Fruit fly (Drosophila melanogaster) whole organism, prepupa: ENCODE data around the gene Uch.

Source experiments
- Blimp-1 ChIP-seq: fragments of 200-800 bp; sonication (Bioruptor generic); optimal IDR thresholded peaks from 3 replicates; lab custom pipeline; 2017; ENCODE audit warnings: missing biosample characterization, missing genetic modification characterization, mild to moderate bottlenecking, moderate library complexity, missing genetic modification reagents
- CG10631 ChIP-seq: fragments of 200-800 bp; sonication (Bioruptor generic); optimal IDR thresholded peaks from 2 replicates; lab custom pipeline; 2016; ENCODE audit warnings: missing biosample characterization, missing genetic modification characterization
- CG10669 ChIP-seq: fragments of 200-800 bp; sonication (Bioruptor generic); optimal IDR thresholded peaks from 3 replicates; lab custom pipeline; 2018; ENCODE audit warnings: missing biosample characterization, mild to moderate bottlenecking, missing genetic modification characterization, moderate library complexity
- CG11294 ChIP-seq: fragments of 200-800 bp; sonication (Bioruptor generic); IDR thresholded peaks from 2 replicates; pipeline ENCODE4 v1.3.6; 2022; ENCODE audit warnings: missing biosample characterization, missing genetic modification characterization
- CG11902 ChIP-seq: fragments of 200-800 bp; sonication (Bioruptor generic); optimal IDR thresholded peaks from 3 replicates; lab custom pipeline; 2016; ENCODE audit warnings: missing biosample characterization, missing genetic modification characterization
- CG15336 ChIP-seq: fragments of 200-800 bp; sonication (Bioruptor generic); IDR thresholded peaks from 2 replicates; pipeline ENCODE4 v1.3.6; 2022; ENCODE audit warnings: missing biosample characterization, missing genetic modification characterization
- CG1621 ChIP-seq: fragments of 200-800 bp; sonication (Bioruptor generic); optimal IDR thresholded peaks from 3 replicates; lab custom pipeline; 2018; ENCODE audit warnings: missing biosample characterization, mild to moderate bottlenecking, missing genetic modification characterization
- CG16779 ChIP-seq: fragments of 200-800 bp; sonication (Bioruptor generic); optimal IDR thresholded peaks from 3 replicates; lab custom pipeline; 2017; ENCODE audit warnings: missing biosample characterization, mild to moderate bottlenecking, missing genetic modification characterization
- CG31627 ChIP-seq: fragments of 200-800 bp; sonication (Bioruptor generic); optimal IDR thresholded peaks from 3 replicates; lab custom pipeline; 2016; ENCODE audit warnings: missing biosample characterization, missing genetic modification characterization
- CG32006 ChIP-seq: fragments of 200-800 bp; sonication (Bioruptor generic); optimal IDR thresholded peaks from 3 replicates; lab custom pipeline; 2017; ENCODE audit warnings: missing biosample characterization, mild to moderate bottlenecking, missing genetic modification characterization
- CG34406 ChIP-seq: fragments of 200-800 bp; sonication (Bioruptor generic); optimal IDR thresholded peaks from 3 replicates; lab custom pipeline; 2016; ENCODE audit warnings: missing biosample characterization, missing genetic modification characterization
- CG3919 ChIP-seq: fragments of 200-800 bp; sonication (Bioruptor generic); optimal IDR thresholded peaks from 3 replicates; lab custom pipeline; 2016; ENCODE audit warnings: missing biosample characterization, missing genetic modification characterization
- CG4318 ChIP-seq: fragments of 200-800 bp; sonication (Bioruptor generic); optimal IDR thresholded peaks from 3 replicates; lab custom pipeline; 2017; ENCODE audit warnings: missing biosample characterization, mild to moderate bottlenecking, missing genetic modification characterization
- CG6163 ChIP-seq: fragments of 200-800 bp; sonication (Bioruptor generic); IDR thresholded peaks from 3 replicates; pipeline ENCODE4 v1.3.6; 2022; ENCODE audit warnings: missing biosample characterization, missing genetic modification characterization
- CG6792 ChIP-seq: fragments of 200-800 bp; sonication (Bioruptor generic); optimal IDR thresholded peaks from 3 replicates; lab custom pipeline; 2016; ENCODE audit warnings: missing biosample characterization, missing genetic modification characterization
- CG7368 ChIP-seq: fragments of 200-800 bp; sonication (Bioruptor generic); optimal IDR thresholded peaks from 3 replicates; lab custom pipeline; 2016; ENCODE audit warnings: missing biosample characterization, missing genetic modification characterization
- CG8119 ChIP-seq: fragments of 200-800 bp; sonication (Bioruptor generic); IDR thresholded peaks from 3 replicates; pipeline ENCODE4 v1.3.6; 2022; ENCODE audit warnings: missing biosample characterization, missing genetic modification characterization
- CG8319 ChIP-seq: fragments of 200-800 bp; sonication (Bioruptor generic); optimal IDR thresholded peaks from 3 replicates; lab custom pipeline; 2016; ENCODE audit warnings: missing biosample characterization, missing genetic modification characterization
- CG8632 ChIP-seq: fragments of 200-800 bp; sonication (Bioruptor generic); optimal IDR thresholded peaks from 3 replicates; lab custom pipeline; 2016; ENCODE audit warnings: missing biosample characterization, missing genetic modification characterization
- Eip75B ChIP-seq: fragments of 200-800 bp; sonication (Bioruptor generic); optimal IDR thresholded peaks from 3 replicates; lab custom pipeline; 2016; ENCODE audit warnings: missing biosample characterization, missing genetic modification characterization
- Eip78C ChIP-seq: fragments of 200-800 bp; sonication (Bioruptor generic); peaks from one replicate; lab custom pipeline; 2016; ENCODE audit warnings: missing biosample characterization, missing genetic modification characterization
- Ets21C ChIP-seq: fragments of 200-800 bp; sonication (Bioruptor generic); optimal IDR thresholded peaks from 3 replicates; lab custom pipeline; 2016; ENCODE audit warnings: missing biosample characterization, missing genetic modification characterization
- Ets96B ChIP-seq: fragments of 200-800 bp; optimal IDR thresholded peaks from 2 replicates; lab custom pipeline; 2019; ENCODE audit warnings: missing biosample characterization, mild to moderate bottlenecking, missing genetic modification characterization, moderate library complexity
- Gug ChIP-seq: fragments of 200-800 bp; sonication (Bioruptor generic); IDR thresholded peaks from 2 replicates; pipeline ENCODE4 v1.3.6; 2022; ENCODE audit warnings: missing biosample characterization, missing genetic modification characterization
- Hr38 ChIP-seq: sonication (Bioruptor generic); optimal IDR thresholded peaks from 2 replicates; lab custom pipeline; 2016; ENCODE audit warnings: missing biosample characterization, missing genetic modification characterization
- Hr39 ChIP-seq: fragments of 200-800 bp; sonication (Bioruptor generic); optimal IDR thresholded peaks from 2 replicates; lab custom pipeline; 2016; ENCODE audit warnings: missing biosample characterization, missing genetic modification characterization
- Hr4 ChIP-seq: fragments of 200-800 bp; sonication (Bioruptor generic); optimal IDR thresholded peaks from 3 replicates; lab custom pipeline; 2016; ENCODE audit warnings: missing biosample characterization, missing genetic modification characterization
- Smox ChIP-seq: fragments of 200-800 bp; sonication (Bioruptor generic); optimal IDR thresholded peaks from 3 replicates; lab custom pipeline; 2016; ENCODE audit warnings: missing biosample characterization, missing genetic modification characterization
- Sox15 ChIP-seq: fragments of 200-800 bp; sonication (Bioruptor generic); optimal IDR thresholded peaks from 3 replicates; lab custom pipeline; 2016; ENCODE audit warnings: missing biosample characterization, missing genetic modification characterization
- achi ChIP-seq: fragments of 200-800 bp; sonication (Bioruptor generic); optimal IDR thresholded peaks from 3 replicates; lab custom pipeline; 2016; ENCODE audit warnings: missing biosample characterization, missing genetic modification characterization
- dac ChIP-seq: fragments of 200-800 bp; sonication (Bioruptor generic); optimal IDR thresholded peaks from 2 replicates; lab custom pipeline; 2017; ENCODE audit warnings: missing biosample characterization, mild to moderate bottlenecking, missing genetic modification characterization
- dsx ChIP-seq: fragments of 200-800 bp; optimal IDR thresholded peaks from 3 replicates; lab custom pipeline; 2019; ENCODE audit warnings: missing biosample characterization, mild to moderate bottlenecking, missing genetic modification characterization, moderate library complexity; ENCODE audit not compliant: poor library complexity, severe bottlenecking
- eg ChIP-seq: fragments of 200-800 bp; sonication (Bioruptor generic); IDR thresholded peaks from 3 replicates; pipeline ENCODE4 v1.3.6; 2022; ENCODE audit warnings: missing biosample characterization, missing genetic modification characterization
- esn ChIP-seq: fragments of 200-800 bp; sonication (Bioruptor generic); optimal IDR thresholded peaks from 2 replicates; lab custom pipeline; 2016; ENCODE audit warnings: missing biosample characterization, mild to moderate bottlenecking, missing genetic modification characterization, moderate library complexity
- fd85E ChIP-seq: fragments of 200-800 bp; sonication (Bioruptor generic); optimal IDR thresholded peaks from 3 replicates; lab custom pipeline; 2016; ENCODE audit warnings: missing biosample characterization, missing genetic modification characterization
- fkh ChIP-seq: fragments of 200-800 bp; sonication (Bioruptor generic); optimal IDR thresholded peaks from 3 replicates; lab custom pipeline; 2017; ENCODE audit warnings: missing biosample characterization, mild to moderate bottlenecking, missing genetic modification characterization, moderate library complexity
- lz ChIP-seq: fragments of 200-800 bp; sonication (Bioruptor generic); optimal IDR thresholded peaks from 3 replicates; lab custom pipeline; 2016; ENCODE audit warnings: missing biosample characterization, missing genetic modification characterization
- net ChIP-seq: fragments of 200-800 bp; sonication (Bioruptor generic); optimal IDR thresholded peaks from 3 replicates; lab custom pipeline; 2016; ENCODE audit warnings: missing biosample characterization, missing genetic modification characterization
- pdm3 ChIP-seq: fragments of 200-800 bp; sonication (Bioruptor generic); optimal IDR thresholded peaks from 3 replicates; lab custom pipeline; 2016; ENCODE audit warnings: missing biosample characterization, missing genetic modification characterization
- salr ChIP-seq, 2 experiments: fragments of 200-800 bp; sonication (Bioruptor generic); optimal IDR thresholded peaks; 3 replicates each; lab custom pipeline; 2016 to 2018; ENCODE audit warnings: missing biosample characterization in 2 of 2, missing genetic modification characterization in 2 of 2, mild to moderate bottlenecking in 1 of 2
- spab ChIP-seq: fragments of 200-800 bp; sonication (Bioruptor generic); optimal IDR thresholded peaks from 2 replicates; lab custom pipeline; 2017; ENCODE audit warnings: missing biosample characterization, mild to moderate bottlenecking, missing genetic modification characterization, missing genetic modification reagents
- ss ChIP-seq, 2 experiments: fragments of 200-800 bp; sonication (Bioruptor generic); optimal IDR thresholded peaks; 2 replicates in 1 of 2; 3 replicates in 1 of 2; lab custom pipeline; 2017 to 2018; ENCODE audit warnings: mild to moderate bottlenecking in 2 of 2, missing biosample characterization in 2 of 2, missing genetic modification characterization in 2 of 2, moderate library complexity in 1 of 2

Uch gene

dm6 chr2L:2200136-2201036, 13.6 kb downstream of the Uch start (continued):
- TF ChIP-seq achi (GFP tag; lab: Kevin White, UChicago), result no peak
- TF ChIP-seq CG11902 (GFP tag; lab: Kevin White, UChicago), result no peak
- TF ChIP-seq fd85E (GFP tag; lab: Kevin White, UChicago), result no peak
- TF ChIP-seq spab (GFP tag; lab: Kevin White, UChicago), result no peak
- TF ChIP-seq CG10631 (GFP tag; lab: Kevin White, UChicago), result no peak
- no peak for TF ChIP-seq net (GFP tag; lab: Kevin White, UChicago)
- TF ChIP-seq CG15336 (GFP tag; lab: Robert Waterston, UW), result no peak
- no peak for TF ChIP-seq CG34406 (GFP tag; lab: Kevin White, UChicago)
- TF ChIP-seq CG31627 (GFP tag; lab: Kevin White, UChicago), result no peak
- TF ChIP-seq CG32006, result no peak
- peak; percentile 59 for TF ChIP-seq CG1621
- peak; percentile 41 for TF ChIP-seq CG7368 (GFP tag; lab: Kevin White, UChicago)

- no peak for TF ChIP-seq Gug (GFP tag; lab: Robert Waterston, UW)
- TF ChIP-seq fkh (GFP tag; lab: Kevin White, UChicago), result no peak
- no peak for TF ChIP-seq CG4318 (GFP tag; lab: Kevin White, UChicago)
- no peak for TF ChIP-seq CG6792 (GFP tag; lab: Kevin White, UChicago)
- no peak for TF ChIP-seq Blimp-1 (GFP tag; lab: Kevin White, UChicago)
- TF ChIP-seq CG11902 (GFP tag; lab: Kevin White, UChicago), result no peak
- no peak for TF ChIP-seq Eip78C (GFP tag; lab: Kevin White, UChicago)
- TF ChIP-seq achi (GFP tag; lab: Kevin White, UChicago), result no peak
- no peak for TF ChIP-seq Smox (GFP tag; lab: Kevin White, UChicago)
- no peak for TF ChIP-seq eg
- TF ChIP-seq CG11294, result no peak
- no peak for TF ChIP-seq CG8319 (GFP tag; lab: Kevin White, UChicago)
- no peak for TF ChIP-seq Eip75B (GFP tag; lab: Kevin White, UChicago)
- no peak for TF ChIP-seq Hr38 (GFP tag; lab: Kevin White, UChicago)
- TF ChIP-seq fd85E (GFP tag; lab: Kevin White, UChicago), result no peak
- no peak for TF ChIP-seq dsx (GFP tag; lab: Kevin White, UChicago)
- TF ChIP-seq CG10669, result no peak
- TF ChIP-seq CG31627 (GFP tag; lab: Kevin White, UChicago), result no peak
Observed at dm6 chr2L:2199433-2199796, 14.6 kb downstream of the Uch start.

- peak; percentile 98 for TF ChIP-seq CG8319 (GFP tag; lab: Kevin White, UChicago)
- peak; percentile 98 for TF ChIP-seq Sox15
- no peak for TF ChIP-seq CG8119 (GFP tag; lab: Robert Waterston, UW)
- TF ChIP-seq Hr4 (GFP tag; lab: Kevin White, UChicago), result peak; percentile 98
- peak; percentile 99 for TF ChIP-seq Hr39
- TF ChIP-seq spab (GFP tag; lab: Kevin White, UChicago), result peak; percentile 96
- TF ChIP-seq dsx (GFP tag; lab: Kevin White, UChicago), result peak; percentile 94
- TF ChIP-seq Smox (GFP tag; lab: Kevin White, UChicago), result peak; percentile 99
- TF ChIP-seq CG6792 (GFP tag; lab: Kevin White, UChicago), result peak; percentile 98
- peak; percentile 99 for TF ChIP-seq CG31627 (GFP tag; lab: Kevin White, UChicago)
- TF ChIP-seq CG16779, result peak; percentile 94
- TF ChIP-seq dac (GFP tag; lab: Kevin White, UChicago), result peak; percentile 92
- peak; percentile 94 to 98 for TF ChIP-seq salr (GFP tag; optimal IDR thresholded peaks at IDR 0.05; lab: Kevin White, UChicago)
- no peak for TF ChIP-seq eg
- TF ChIP-seq net (GFP tag; lab: Kevin White, UChicago), result peak; percentile 97
- peak; percentile 99 for TF ChIP-seq lz
- peak; percentile 99 for TF ChIP-seq Eip78C (GFP tag; lab: Kevin White, UChicago)
- peak; percentile 99 for TF ChIP-seq esn (GFP tag; lab: Kevin White, UChicago)
- peak; percentile 99 for TF ChIP-seq pdm3 (GFP tag; lab: Kevin White, UChicago)
- TF ChIP-seq Ets21C (GFP tag; lab: Kevin White, UChicago), result peak; percentile 98
- peak; percentile 98 for TF ChIP-seq CG34406 (GFP tag; lab: Kevin White, UChicago)
- TF ChIP-seq Hr38 (GFP tag; lab: Kevin White, UChicago), result peak; percentile 51
- TF ChIP-seq CG11294, result no peak
- no peak for TF ChIP-seq CG6163 (GFP tag; lab: Robert Waterston, UW)
- TF ChIP-seq ss (GFP tag; optimal IDR thresholded peaks at IDR 0.05; lab: Kevin White, UChicago), result peak; percentile 92 to 93
- peak; percentile 99 for TF ChIP-seq CG3919 (GFP tag; lab: Kevin White, UChicago)
- TF ChIP-seq achi (GFP tag; lab: Kevin White, UChicago), result peak; percentile 97
- TF ChIP-seq Ets96B (tag; lab: Kevin White, UChicago), result peak; percentile 97
- peak; percentile 97 for TF ChIP-seq CG8632 (GFP tag; lab: Kevin White, UChicago)
Observed at dm6 chr2L:2198613-2199432, 15.2 kb downstream of the Uch start.
